Worm (Caenorhabditis elegans) whole organism, mixed stage, embryonic: Measurements from ENCODE around the gene ntl-3.

Source experiments
- M03D4.4 ChIP-seq: sonication (generic microtip); optimal IDR thresholded peaks from 2 replicates; lab custom pipeline; 2017; ENCODE audit warnings: mild to moderate bottlenecking, missing genetic modification characterization, missing compliant biosample characterization
- blmp-1 ChIP-seq: fragments of 150-350 bp; optimal IDR thresholded peaks from 2 replicates; lab custom pipeline; 2014; ENCODE audit warnings: missing biosample characterization, missing genetic modification characterization
- ces-1 ChIP-seq: fragments of 150-350 bp; optimal IDR thresholded peaks from 2 replicates; lab custom pipeline; 2014; ENCODE audit warnings: missing biosample characterization, missing genetic modification reagents, missing genetic modification characterization
- elt-1 ChIP-seq: sonication (generic microtip); optimal IDR thresholded peaks from 2 replicates; lab custom pipeline; 2017; ENCODE audit warnings: missing genetic modification characterization, mild to moderate bottlenecking, missing compliant biosample characterization, antibody characterized with exemption, moderate library complexity, borderline replicate concordance; ENCODE audit not compliant: insufficient read depth
- elt-3 ChIP-seq: fragments of 150-350 bp; optimal IDR thresholded peaks from 2 replicates; lab custom pipeline; 2014; ENCODE audit warnings: missing biosample characterization, missing genetic modification characterization
- lsy-2 ChIP-seq: fragments of 150-350 bp; optimal IDR thresholded peaks from 2 replicates; lab custom pipeline; 2014; ENCODE audit warnings: missing biosample characterization, missing genetic modification characterization
- mab-5 ChIP-seq: fragments of 150-350 bp; optimal IDR thresholded peaks from 2 replicates; lab custom pipeline; 2014; ENCODE audit warnings: missing biosample characterization, missing genetic modification characterization
- nhr-2 ChIP-seq: fragments of 150-350 bp; optimal IDR thresholded peaks from 2 replicates; lab custom pipeline; 2014; ENCODE audit warnings: missing biosample characterization, missing genetic modification characterization
- nhr-237 ChIP-seq: fragments of 150-350 bp; optimal IDR thresholded peaks from 2 replicates; lab custom pipeline; 2014; ENCODE audit warnings: missing biosample characterization, missing genetic modification characterization
- nhr-76 ChIP-seq: sonication (generic microtip); optimal IDR thresholded peaks from 2 replicates; lab custom pipeline; 2017; ENCODE audit warnings: missing biosample characterization, missing genetic modification characterization
- unc-120 ChIP-seq: sonication (generic microtip); optimal IDR thresholded peaks from 2 replicates; lab custom pipeline; 2017; ENCODE audit warnings: missing genetic modification characterization, missing compliant biosample characterization; ENCODE audit not compliant: poor library complexity, severe bottlenecking
- unc-39 ChIP-seq: fragments of 150-350 bp; optimal IDR thresholded peaks from 2 replicates; lab custom pipeline; 2014; ENCODE audit warnings: missing biosample characterization, missing genetic modification characterization
- unc-62 ChIP-seq: fragments of 150-350 bp; optimal IDR thresholded peaks from 2 replicates; lab custom pipeline; 2014; ENCODE audit warnings: missing biosample characterization, missing genetic modification reagents, missing genetic modification characterization
- ztf-11 ChIP-seq: fragments of 150-350 bp; optimal IDR thresholded peaks from 2 replicates; lab custom pipeline; 2014; ENCODE audit warnings: missing biosample characterization, missing genetic modification characterization

- TF ChIP-seq nhr-237 (tag; lab: Kevin White, UChicago) (no peak), lsy-2 (tag; lab: Kevin White, UChicago) (no peak), ztf-11 (tag; lab: Kevin White, UChicago) (no peak), blmp-1 (tag; lab: Kevin White, UChicago) (no peak), unc-62 (GFP tag; lab: Kevin White, UChicago) (no peak), elt-3 (no peak), elt-1 (tag; lab: Kevin White, UChicago) (no peak), M03D4.4 (tag; lab: Kevin White, UChicago) (no peak), unc-39 (tag; lab: Kevin White, UChicago) (no peak), mab-5 (tag; lab: Kevin White, UChicago) (no peak), ces-1 (GFP tag; lab: Kevin White, UChicago) (no peak), unc-120 (tag; lab: Kevin White, UChicago) (no peak), nhr-2 (tag; lab: Kevin White, UChicago) (no peak), nhr-76 (no peak)
Measured at ce11 chrIII:11810447-11810846, 35.8 kb downstream of the ntl-3 start, which contains the start of gene C18D11.6.
